Worm (Caenorhabditis elegans) whole organism, mixed stage, embryonic: ENCODE measurements around the gene Y59A8B.19.
"Not testable (repeated sequence)": the region's sequence is repeated elsewhere in the genome, so short reads cannot be mapped to it uniquely, and the experiment has no call there.

ENCODE experiments used
- M03D4.4 ChIP-seq: sonication (generic microtip); optimal IDR thresholded peaks from 2 replicates; lab custom pipeline; 2017; ENCODE audit warnings: mild to moderate bottlenecking, missing genetic modification characterization, missing compliant biosample characterization
- bed-3 ChIP-seq: fragments of 200-800 bp; sonication (Bioruptor generic); optimal IDR thresholded peaks from 3 replicates; lab custom pipeline; 2018; ENCODE audit warnings: mild to moderate bottlenecking, missing genetic modification characterization, moderate library complexity, missing compliant biosample characterization
- blmp-1 ChIP-seq: fragments of 150-350 bp; optimal IDR thresholded peaks from 2 replicates; lab custom pipeline; 2014; ENCODE audit warnings: missing biosample characterization, missing genetic modification characterization
- ceh-39 ChIP-seq: fragments of 150-350 bp; optimal IDR thresholded peaks from 2 replicates; lab custom pipeline; 2014; ENCODE audit warnings: missing biosample characterization, missing genetic modification characterization
- ceh-43 ChIP-seq: fragments of 200-800 bp; sonication (Bioruptor generic); optimal IDR thresholded peaks from 2 replicates; lab custom pipeline; 2018; ENCODE audit warnings: mild to moderate bottlenecking, missing genetic modification characterization, moderate library complexity, missing compliant biosample characterization
- ceh-83 ChIP-seq: fragments of 200-800 bp; sonication (Bioruptor generic); optimal IDR thresholded peaks from 2 replicates; lab custom pipeline; 2018; ENCODE audit warnings: mild to moderate bottlenecking, missing genetic modification characterization, missing compliant biosample characterization
- ces-1 ChIP-seq: fragments of 150-350 bp; optimal IDR thresholded peaks from 2 replicates; lab custom pipeline; 2014; ENCODE audit warnings: missing biosample characterization, missing genetic modification reagents, missing genetic modification characterization
- cnd-1 ChIP-seq: fragments of 200-800 bp; sonication (Bioruptor generic); optimal IDR thresholded peaks from 2 replicates; lab custom pipeline; 2018; ENCODE audit warnings: mild to moderate bottlenecking, missing genetic modification characterization, missing compliant biosample characterization
- drap-1 ChIP-seq: fragments of 200-800 bp; sonication (Bioruptor generic); optimal IDR thresholded peaks from 3 replicates; lab custom pipeline; 2018; ENCODE audit warnings: mild to moderate bottlenecking, missing genetic modification characterization, missing compliant biosample characterization
- elt-1 ChIP-seq: sonication (generic microtip); optimal IDR thresholded peaks from 2 replicates; lab custom pipeline; 2017; ENCODE audit warnings: missing genetic modification characterization, mild to moderate bottlenecking, missing compliant biosample characterization, antibody characterized with exemption, moderate library complexity, borderline replicate concordance; ENCODE audit not compliant: insufficient read depth
- elt-3 ChIP-seq: fragments of 150-350 bp; optimal IDR thresholded peaks from 2 replicates; lab custom pipeline; 2014; ENCODE audit warnings: missing biosample characterization, missing genetic modification characterization
- flh-1 ChIP-seq: fragments of 200-800 bp; sonication (Bioruptor generic); optimal IDR thresholded peaks from 2 replicates; lab custom pipeline; 2018; ENCODE audit warnings: mild to moderate bottlenecking, missing genetic modification characterization, moderate library complexity, missing compliant biosample characterization
- hlh-1 ChIP-seq: fragments of 150-350 bp; optimal IDR thresholded peaks from 2 replicates; lab custom pipeline; 2014; ENCODE audit warnings: missing biosample characterization, missing genetic modification reagents, missing genetic modification characterization
- lin-32 ChIP-seq: fragments of 200-800 bp; sonication (Bioruptor generic); optimal IDR thresholded peaks from 2 replicates; lab custom pipeline; 2018; ENCODE audit warnings: mild to moderate bottlenecking, missing genetic modification characterization, missing compliant biosample characterization
- lsy-2 ChIP-seq: fragments of 150-350 bp; optimal IDR thresholded peaks from 2 replicates; lab custom pipeline; 2014; ENCODE audit warnings: missing biosample characterization, missing genetic modification characterization
- mab-5 ChIP-seq: fragments of 150-350 bp; optimal IDR thresholded peaks from 2 replicates; lab custom pipeline; 2014; ENCODE audit warnings: missing biosample characterization, missing genetic modification characterization
- mls-2 ChIP-seq: sonication (generic microtip); optimal IDR thresholded peaks from 2 replicates; lab custom pipeline; 2016; ENCODE audit warnings: mild to moderate bottlenecking, missing genetic modification characterization, moderate library complexity, missing compliant biosample characterization
- nhr-12 ChIP-seq: fragments of 150-350 bp; optimal IDR thresholded peaks from 2 replicates; lab custom pipeline; 2014; ENCODE audit warnings: missing biosample characterization, missing genetic modification characterization
- nhr-2 ChIP-seq: fragments of 150-350 bp; optimal IDR thresholded peaks from 2 replicates; lab custom pipeline; 2014; ENCODE audit warnings: missing biosample characterization, missing genetic modification characterization
- nhr-237 ChIP-seq: fragments of 150-350 bp; optimal IDR thresholded peaks from 2 replicates; lab custom pipeline; 2014; ENCODE audit warnings: missing biosample characterization, missing genetic modification characterization
- nhr-28 ChIP-seq: fragments of 150-350 bp; optimal IDR thresholded peaks from 2 replicates; lab custom pipeline; 2014; ENCODE audit warnings: missing biosample characterization, missing genetic modification characterization
- pha-4 ChIP-seq: fragments of 150-350 bp; optimal IDR thresholded peaks from 2 replicates; lab custom pipeline; 2018; ENCODE audit warnings: missing biosample characterization, missing genetic modification reagents, missing genetic modification characterization
- sem-2 ChIP-seq: fragments of 200-800 bp; sonication (Bioruptor generic); optimal IDR thresholded peaks from 2 replicates; lab custom pipeline; 2018; ENCODE audit warnings: mild to moderate bottlenecking, missing genetic modification characterization, missing compliant biosample characterization
- sptf-1 ChIP-seq: sonication (generic microtip); optimal IDR thresholded peaks from 2 replicates; lab custom pipeline; 2017; ENCODE audit warnings: mild to moderate bottlenecking, missing genetic modification characterization, moderate library complexity, missing compliant biosample characterization
- unc-120 ChIP-seq: sonication (generic microtip); optimal IDR thresholded peaks from 2 replicates; lab custom pipeline; 2017; ENCODE audit warnings: missing genetic modification characterization, missing compliant biosample characterization; ENCODE audit not compliant: poor library complexity, severe bottlenecking
- unc-39 ChIP-seq: fragments of 150-350 bp; optimal IDR thresholded peaks from 2 replicates; lab custom pipeline; 2014; ENCODE audit warnings: missing biosample characterization, missing genetic modification characterization
- zip-8 ChIP-seq: fragments of 150-350 bp; optimal IDR thresholded peaks from 2 replicates; lab custom pipeline; 2014; ENCODE audit warnings: missing biosample characterization, missing genetic modification characterization

The Y59A8B.19 gene

ce11 chrV:17985960-17986359, 21.1 kb upstream of the Y59A8B.19 start, which contains the start of gene Y59A8B.21:
Gene Y59A8B.21 (plus strand): TSS chrV:17986260.
- TF ChIP-seq zip-8: no peak
- no peak for TF ChIP-seq mls-2
- TF ChIP-seq lsy-2 (tag; lab: Kevin White, UChicago): no peak
- TF ChIP-seq unc-120 (tag; lab: Kevin White, UChicago): no peak
- TF ChIP-seq ceh-83: no peak

ce11 chrV:18001268-18001667, 5.8 kb upstream of the Y59A8B.19 start, which contains the start of gene lon-8:
Gene lon-8 (minus strand): TSS chrV:18001368.
- TF ChIP-seq unc-120 (tag; lab: Kevin White, UChicago): no peak
- no peak for TF ChIP-seq ceh-43 (GFP tag; lab: Kevin White, UChicago)
- no peak for TF ChIP-seq nhr-12 (tag; lab: Kevin White, UChicago)
- no peak for TF ChIP-seq M03D4.4
- no peak for TF ChIP-seq pha-4
- no peak for TF ChIP-seq flh-1 (GFP tag; lab: Kevin White, UChicago)
- no peak for TF ChIP-seq drap-1 (GFP tag; lab: Kevin White, UChicago)

- TF ChIP-seq unc-39 (tag; lab: Kevin White, UChicago): no peak
- TF ChIP-seq bed-3 (GFP tag; lab: Kevin White, UChicago): no peak
- no peak for TF ChIP-seq elt-1 (tag; lab: Kevin White, UChicago)
- TF ChIP-seq flh-1 (GFP tag; lab: Kevin White, UChicago): no peak
- TF ChIP-seq ceh-43 (GFP tag; lab: Kevin White, UChicago): no peak
- no peak for TF ChIP-seq mab-5 (tag; lab: Kevin White, UChicago)
- TF ChIP-seq mls-2: no peak
- TF ChIP-seq sem-2: no peak
- TF ChIP-seq nhr-28 (tag; lab: Kevin White, UChicago): no peak
- TF ChIP-seq nhr-12 (tag; lab: Kevin White, UChicago): no peak
- TF ChIP-seq M03D4.4: no peak
- TF ChIP-seq nhr-2 (tag; lab: Kevin White, UChicago): no peak
- no peak for TF ChIP-seq pha-4
- no peak for TF ChIP-seq blmp-1 (tag; lab: Kevin White, UChicago)
These were observed 3.2 kb upstream of the Y59A8B.19 start for ce11 chrV:18003876-18004275.

- no peak for TF ChIP-seq lin-32 (GFP tag; lab: Kevin White, UChicago)
- no peak for TF ChIP-seq mab-5 (tag; lab: Kevin White, UChicago)
- no peak for TF ChIP-seq elt-3 (tag; lab: Kevin White, UChicago)
- no peak for TF ChIP-seq hlh-1 (tag; lab: Kevin White, UChicago)
- no peak for TF ChIP-seq mls-2
- no peak for TF ChIP-seq flh-1 (GFP tag; lab: Kevin White, UChicago)
- TF ChIP-seq sptf-1 (tag; lab: Kevin White, UChicago): no peak
These were observed 1.6 kb downstream of the Y59A8B.19 start for ce11 chrV:18008680-18009079.

ce11 chrV:18010737-18011136, 3.7 kb downstream of the Y59A8B.19 start, which contains the start of gene Y59A8B.26:
Gene Y59A8B.26 (minus strand): TSS chrV:18010837.
- TF ChIP-seq drap-1 (GFP tag; lab: Kevin White, UChicago); M03D4.4; unc-39 (tag; lab: Kevin White, UChicago): not testable (repeated sequence)

- TF ChIP-seq mls-2 (no peak), mab-5 (tag; lab: Kevin White, UChicago) (no peak), unc-39 (tag; lab: Kevin White, UChicago) (no peak), elt-3 (tag; lab: Kevin White, UChicago) (no peak), lsy-2 (tag; lab: Kevin White, UChicago) (no peak), zip-8 (no peak), nhr-237 (tag; lab: Kevin White, UChicago) (no peak), ceh-39 (tag; lab: Kevin White, UChicago) (no peak), ceh-83 (no peak), sptf-1 (tag; lab: Kevin White, UChicago) (no peak), hlh-1 (tag; lab: Kevin White, UChicago) (no peak), cnd-1 (tag; lab: Kevin White, UChicago) (no peak), M03D4.4 (no peak), ces-1 (GFP tag; lab: Kevin White, UChicago) (no peak), unc-120 (tag; lab: Kevin White, UChicago) (no peak)
These were observed 7.1 kb downstream of the Y59A8B.19 start, which contains the start of gene srh-133 for ce11 chrV:18014116-18014515. Gene srh-133 (minus strand): TSS chrV:18014216.
